Worm (Caenorhabditis elegans): ENCODE results near the gene F26F4.8.

- TF ChIP-seq sea-1 (GFP tag; conservative IDR thresholded peaks at IDR 0.05) (no peak), hmg-4 (GFP tag; optimal IDR thresholded peaks at IDR 0.05) (no peak), ama-1 (optimal IDR thresholded peaks at IDR 0.05) (no peak), aly-1 (tag; optimal IDR thresholded peaks at IDR 0.05) (no peak), ets-7 (tag; optimal IDR thresholded peaks at IDR 0.05) (no peak), flt-1 (GFP tag; IDR thresholded peaks at IDR 0.05) (no peak), F13C5.2 (tag; optimal IDR thresholded peaks at IDR 0.05) (no peak), ceh-36 (tag; optimal IDR thresholded peaks at IDR 0.05) (no peak), ceh-13 (GFP tag; optimal IDR thresholded peaks at IDR 0.05) (no peak)
Measured at ce11 chrIII:4863127-4863526, 42.1 kb downstream of the F26F4.8 start, which contains the start of gene coq-8.
